Fruit fly (Drosophila melanogaster): Measurements from ENCODE around the gene Alp12.

The Alp12 gene

DNA sequence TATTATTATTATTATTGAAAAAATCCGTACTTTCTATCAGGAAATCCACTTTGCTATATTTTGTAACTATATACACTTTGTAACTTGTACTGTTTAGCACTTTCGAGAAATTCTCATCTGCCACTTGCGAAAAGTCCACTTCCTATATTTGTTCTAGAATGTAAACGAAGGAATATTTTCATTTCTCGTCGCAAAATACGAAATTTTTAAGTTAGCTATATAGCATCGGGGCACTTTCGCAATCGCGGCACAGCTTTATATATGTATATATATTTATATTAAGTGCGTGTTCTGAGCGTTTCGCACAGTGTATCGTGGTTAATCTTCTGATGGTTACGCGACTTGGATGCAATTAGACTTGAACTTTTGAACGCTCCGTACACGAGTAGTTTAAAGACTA is 17.9 kb downstream of the Alp12 start, which contains the start of gene RanGAP:
TSS of gene RanGAP (plus strand) at position 169 of the 400 bp plus-strand sequence.
- TF ChIP-seq sna (GFP tag; IDR thresholded peaks at IDR 0.05; ENCODE audit: partially characterized antibody) (no peak), Drgx (GFP tag; IDR thresholded peaks at IDR 0.05) (peak; percentile 44; the same call in 1 of the 2 replicates)

DNA sequence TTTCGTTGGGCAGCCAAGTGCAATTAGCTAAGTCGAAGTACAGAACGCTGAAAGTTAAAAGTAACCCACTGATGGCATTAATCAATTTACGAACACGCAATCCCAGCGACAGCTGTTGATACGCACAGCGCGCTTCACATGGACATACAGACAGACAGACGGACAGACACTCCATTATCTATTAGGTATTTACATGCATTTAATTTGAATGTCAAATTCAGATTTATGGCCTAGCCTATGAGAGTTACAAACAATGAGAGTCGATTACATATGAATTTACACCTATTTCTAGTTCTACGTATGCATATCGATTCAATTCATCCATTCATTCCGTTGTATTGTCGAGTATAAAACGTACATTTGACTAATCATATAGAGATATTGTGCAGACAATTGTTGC is 18.8 kb downstream of the Alp12 start, which contains the start of gene CG10237:
TSS of gene CG10237 (minus strand) at position 101 of the 400 bp plus-strand sequence.
- TF ChIP-seq Med (GFP tag) (peak; percentile 47), ci (GFP tag; IDR thresholded peaks at IDR 0.05) (0 out of 3 replicates have a peak, but pooled peaks have one; percentile 39), NFAT (GFP tag; IDR thresholded peaks at IDR 0.05) (no peak), Hand (GFP tag; optimal IDR thresholded peaks at IDR 0.05) (no peak), Jarid2 (GFP tag; optimal IDR thresholded peaks at IDR 0.05) (no peak)

DNA sequence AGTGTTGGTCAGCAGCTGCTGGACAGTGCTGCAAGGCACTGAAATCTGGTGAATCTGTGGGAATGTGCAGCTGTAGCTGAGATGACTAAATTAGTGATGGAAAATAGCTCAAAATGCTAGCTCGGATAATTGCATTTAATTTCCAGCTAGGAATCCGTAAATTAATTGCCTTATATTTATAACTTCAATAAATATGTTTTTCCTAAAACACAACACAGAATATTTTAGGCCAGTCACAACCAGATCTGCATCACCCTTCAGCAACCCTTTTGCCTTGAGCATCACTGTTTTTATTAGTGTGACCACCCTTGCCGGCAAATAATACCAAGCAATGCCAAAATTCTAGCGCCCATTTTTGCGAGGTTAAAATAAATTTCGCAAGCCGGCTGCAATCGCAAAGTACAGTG is 20.9 kb downstream of the Alp12 start, which contains the start of gene Hs2st:
TSS of gene Hs2st (minus strand) at position 17 of the 407 bp plus-strand sequence.
- TF ChIP-seq Atf3 (GFP tag; optimal IDR thresholded peaks at IDR 0.05), result peak; percentile 94
- TF ChIP-seq Ada2b (GFP tag; IDR thresholded peaks at IDR 0.05), result peak; percentile 90
- peak; percentile 79 for TF ChIP-seq Awh (GFP tag; IDR thresholded peaks at IDR 0.05)
- peak; percentile 69 for TF ChIP-seq CG6654 (GFP tag; optimal IDR thresholded peaks at IDR 0.05)
- TF ChIP-seq bcd (GFP tag; optimal IDR thresholded peaks at IDR 0.05), result peak; percentile 92
- TF ChIP-seq bsh (GFP tag; optimal IDR thresholded peaks at IDR 0.05), result peak; percentile 34 to 86
- peak; percentile 81 for TF ChIP-seq ham (GFP tag; IDR thresholded peaks at IDR 0.05)
- no peak for TF ChIP-seq sc (optimal IDR thresholded peaks at IDR 0.05)
- peak; percentile 81 for TF ChIP-seq sc (GFP tag; optimal IDR thresholded peaks at IDR 0.05)
- peak; percentile 65 for TF ChIP-seq Nf-YB (GFP tag; optimal IDR thresholded peaks at IDR 0.05)
- TF ChIP-seq CG10654 (GFP tag; optimal IDR thresholded peaks at IDR 0.05), result peak; percentile 94
- TF ChIP-seq eve (GFP tag; optimal IDR thresholded peaks at IDR 0.05), result peak in 1 of 2 experiments; percentile 81
- peak; percentile 93 for TF ChIP-seq CG14710 (tag; optimal IDR thresholded peaks at IDR 0.05)
- peak; percentile 96 for TF ChIP-seq lmd (GFP tag; IDR thresholded peaks at IDR 0.05)
- TF ChIP-seq fru (optimal IDR thresholded peaks at IDR 0.05), result no peak
- peak; percentile 94 for TF ChIP-seq CG8290 (GFP tag; optimal IDR thresholded peaks at IDR 0.05)
- peak; percentile 83 to 95 for TF ChIP-seq CG8290 (tag; optimal IDR thresholded peaks at IDR 0.05)
- TF ChIP-seq CG18262 (tag; optimal IDR thresholded peaks at IDR 0.05), result peak; percentile 84
- peak; percentile 90 for TF ChIP-seq Optix (GFP tag; IDR thresholded peaks at IDR 0.05)
- TF ChIP-seq grau (tag; optimal IDR thresholded peaks at IDR 0.05), result peak; percentile 92
- peak; percentile 85 for TF ChIP-seq Fer2 (tag; optimal IDR thresholded peaks at IDR 0.05)
- TF ChIP-seq Gug (GFP tag; IDR thresholded peaks at IDR 0.05), result peak; percentile 93
- peak; percentile 93 for TF ChIP-seq CG4424 (GFP tag; optimal IDR thresholded peaks at IDR 0.05)
- peak; percentile 91 for TF ChIP-seq CG10543 (GFP tag; optimal IDR thresholded peaks at IDR 0.05)
- TF ChIP-seq Dip2 (GFP tag; IDR thresholded peaks at IDR 0.05), result peak; percentile 39; the same call in 1 of the 2 replicates
- TF ChIP-seq da (GFP tag; optimal IDR thresholded peaks at IDR 0.05), result peak; percentile 94
- peak; percentile 82 for TF ChIP-seq Sry-δ (GFP tag; optimal IDR thresholded peaks at IDR 0.05)
- peak; percentile 90 for TF ChIP-seq CG13123 (GFP tag; optimal IDR thresholded peaks at IDR 0.05)
- TF ChIP-seq stwl (tag; optimal IDR thresholded peaks at IDR 0.05), result peak; percentile 89
- TF ChIP-seq CG17912 (GFP tag; optimal IDR thresholded peaks at IDR 0.05), result peak; percentile 57
- TF ChIP-seq p53 (GFP tag; optimal IDR thresholded peaks at IDR 0.05), result peak; percentile 88
- peak; percentile 91 for TF ChIP-seq CG13424 (tag; optimal IDR thresholded peaks at IDR 0.05)
- peak; percentile 89 for TF ChIP-seq bigmax (GFP tag; optimal IDR thresholded peaks at IDR 0.05)
- TF ChIP-seq gem (tag; optimal IDR thresholded peaks at IDR 0.05), result peak; percentile 94
- TF ChIP-seq bab2 (GFP tag; optimal IDR thresholded peaks at IDR 0.05), result peak; percentile 96
- peak; percentile 70 for TF ChIP-seq ro (GFP tag; IDR thresholded peaks at IDR 0.05)
- TF ChIP-seq mam (GFP tag; optimal IDR thresholded peaks at IDR 0.05), result peak; percentile 98
- no peak; the same call in 1 of the 2 replicates for TF ChIP-seq crol (GFP tag; IDR thresholded peaks at IDR 0.05)
- peak; percentile 94 for TF ChIP-seq CG16815 (GFP tag; optimal IDR thresholded peaks at IDR 0.05)
- TF ChIP-seq CG10147 (GFP tag; optimal IDR thresholded peaks at IDR 0.05), result peak; percentile 91
- peak; percentile 96 for TF ChIP-seq fu2 (GFP tag; optimal IDR thresholded peaks at IDR 0.05)

Measured in whole organism, embryonic.